Worm (Caenorhabditis elegans): ENCODE measurements around the gene ced-5.

ced-5 gene

ce11 chrIV:10463127-10463526, 20.8 kb upstream of the ced-5 start (continued):
- TF ChIP-seq T26A8.4 (GFP tag; IDR thresholded peaks at IDR 0.05), result 0 out of 2 replicates have a peak, but pooled peaks have one; percentile 14
- no peak for TF ChIP-seq lin-39 (tag; optimal IDR thresholded peaks at IDR 0.05)
- TF ChIP-seq unc-130 (GFP tag; optimal IDR thresholded peaks at IDR 0.05), result no peak
- no peak for TF ChIP-seq rbr-2 (tag; optimal IDR thresholded peaks at IDR 0.05)
- TF ChIP-seq hlh-11 (tag; optimal IDR thresholded peaks at IDR 0.05), result peak; percentile 91
- TF ChIP-seq lin-38 (GFP tag; IDR thresholded peaks at IDR 0.05), result no peak
- no peak for TF ChIP-seq nhr-41 (GFP tag; IDR thresholded peaks at IDR 0.05)
- no peak for TF ChIP-seq nhr-111 (GFP tag; optimal IDR thresholded peaks at IDR 0.05)
- TF ChIP-seq nhr-28 (tag; optimal IDR thresholded peaks at IDR 0.05), result peak; percentile 77
- TF ChIP-seq ceh-82 (tag; optimal IDR thresholded peaks at IDR 0.05), result no peak
- TF ChIP-seq F10B5.3 (tag; optimal IDR thresholded peaks at IDR 0.05), result no peak
- TF ChIP-seq unc-39 (tag; optimal IDR thresholded peaks at IDR 0.05), result no peak
- no peak for TF ChIP-seq sdz-12 (GFP tag; optimal IDR thresholded peaks at IDR 0.05)
- no peak for TF ChIP-seq zfp-2 (tag; optimal IDR thresholded peaks at IDR 0.05)
- no peak for TF ChIP-seq nhr-25 (tag; optimal IDR thresholded peaks at IDR 0.05; ENCODE audit: borderline replicate concordance, insufficient read depth)
- TF ChIP-seq dmd-6 (GFP tag; IDR thresholded peaks at IDR 0.05), result peak; percentile 98
- TF ChIP-seq nhr-237 (tag; optimal IDR thresholded peaks at IDR 0.05), result no peak
- TF ChIP-seq ztf-11 (tag; optimal IDR thresholded peaks at IDR 0.05), result no peak
- no peak for TF ChIP-seq ZK337.2 (GFP tag; IDR thresholded peaks at IDR 0.05)
- no peak for TF ChIP-seq F49E8.2 (tag; optimal IDR thresholded peaks at IDR 0.05; ENCODE audit: borderline replicate concordance)
- no peak for TF ChIP-seq mdt-29 (GFP tag; IDR thresholded peaks at IDR 0.05)
- TF ChIP-seq F26F4.8 (GFP tag; conservative IDR thresholded peaks at IDR 0.05), result no peak
- TF ChIP-seq set-16 (GFP tag; IDR thresholded peaks at IDR 0.05), result no peak
- TF ChIP-seq nhr-76 (tag; optimal IDR thresholded peaks at IDR 0.05), result no peak
- TF ChIP-seq arid-1 (GFP tag; conservative IDR thresholded peaks at IDR 0.05), result no peak
- TF ChIP-seq dpl-1 (GFP tag; optimal IDR thresholded peaks at IDR 0.05), result no peak
- no peak for TF ChIP-seq fos-1 (tag; optimal IDR thresholded peaks at IDR 0.05)
- TF ChIP-seq spr-3 (GFP tag; optimal IDR thresholded peaks at IDR 0.05), result no peak
- TF ChIP-seq nhr-11 (tag; optimal IDR thresholded peaks at IDR 0.05), result no peak
- TF ChIP-seq pqm-1 (tag; optimal IDR thresholded peaks at IDR 0.05), result peak; percentile 84
- no peak for TF ChIP-seq ctbp-1 (GFP tag; IDR thresholded peaks at IDR 0.05)
- TF ChIP-seq Y75B8A.6 (GFP tag; IDR thresholded peaks at IDR 0.05), result no peak
- TF ChIP-seq mdl-1 (tag; optimal IDR thresholded peaks at IDR 0.05), result no peak
- TF ChIP-seq skn-1 (tag; optimal IDR thresholded peaks at IDR 0.05), result no peak
- no peak for TF ChIP-seq aly-2 (tag; optimal IDR thresholded peaks at IDR 0.05)
- no peak for TF ChIP-seq nhr-77 (tag; optimal IDR thresholded peaks at IDR 0.05)
- no peak for TF ChIP-seq lin-15B (tag; optimal IDR thresholded peaks at IDR 0.05)
- no peak for TF ChIP-seq spr-1 (tag; optimal IDR thresholded peaks at IDR 0.05)
- no peak for TF ChIP-seq ces-1 (GFP tag; optimal IDR thresholded peaks at IDR 0.05)
- TF ChIP-seq fkh-10 (GFP tag; optimal IDR thresholded peaks at IDR 0.05), result no peak
- no peak for TF ChIP-seq lsy-2 (tag; optimal IDR thresholded peaks at IDR 0.05)
- TF ChIP-seq nhr-102 (tag; optimal IDR thresholded peaks at IDR 0.05), result peak; percentile 71
- no peak for TF ChIP-seq lin-13 (GFP tag; optimal IDR thresholded peaks at IDR 0.05)
- TF ChIP-seq F44E2.7 (GFP tag; IDR thresholded peaks at IDR 0.05), result no peak
- peak; percentile 96 for TF ChIP-seq php-3 (GFP tag; IDR thresholded peaks at IDR 0.05)
- no peak for TF ChIP-seq ama-1 (optimal IDR thresholded peaks at IDR 0.05)
- TF ChIP-seq hlh-30 (tag; optimal IDR thresholded peaks at IDR 0.05; ENCODE audit: insufficient read depth), result peak; percentile 55
- TF ChIP-seq ceh-20 (GFP tag; IDR thresholded peaks at IDR 0.05), result peak; percentile 76
- TF ChIP-seq daf-8 (GFP tag; IDR thresholded peaks at IDR 0.05), result no peak
- no peak for TF ChIP-seq aha-1 (tag)
- no peak for TF ChIP-seq nhr-10 (tag; optimal IDR thresholded peaks at IDR 0.05)
- no peak for TF ChIP-seq dmd-8 (GFP tag; IDR thresholded peaks at IDR 0.05)
- peak; percentile 77; the same call in 1 of the 2 replicates for TF ChIP-seq saeg-2 (GFP tag; IDR thresholded peaks at IDR 0.05)
- peak; percentile 84 for TF ChIP-seq lin-1 (GFP tag; IDR thresholded peaks at IDR 0.05)

Measured in whole organism, L4 larva.